Worm (Caenorhabditis elegans) whole organism, L4/young adult: ENCODE data around the gene F44D12.8.

Experiments
- W03F9.2 ChIP-seq: fragments of 150-350 bp; optimal IDR thresholded peaks from 2 replicates; lab custom pipeline; 2014; ENCODE audit warnings: missing biosample characterization, missing genetic modification characterization
- dao-5 ChIP-seq: sonication (generic microtip); optimal IDR thresholded peaks from 2 replicates; lab custom pipeline; 2016; ENCODE audit warnings: missing genotype, missing genetic modification characterization, moderate library complexity, missing compliant biosample characterization
- him-1 ChIP-seq: sonication (generic microtip); optimal IDR thresholded peaks from 2 replicates; lab custom pipeline; 2016; ENCODE audit warnings: missing genotype, missing genetic modification reagents, missing genetic modification characterization, missing compliant biosample characterization

- TF ChIP-seq him-1, result no peak
- no peak for TF ChIP-seq W03F9.2 (tag; lab: Kevin White, UChicago)
- no peak for TF ChIP-seq dao-5
Observed at ce11 chrIV:10033053-10033452, 10.0 kb downstream of the F44D12.8 start, which contains the start of gene F44D12.6.
